Worm (Caenorhabditis elegans): ENCODE data around the gene fbxa-81.

fbxa-81 gene

DNA sequence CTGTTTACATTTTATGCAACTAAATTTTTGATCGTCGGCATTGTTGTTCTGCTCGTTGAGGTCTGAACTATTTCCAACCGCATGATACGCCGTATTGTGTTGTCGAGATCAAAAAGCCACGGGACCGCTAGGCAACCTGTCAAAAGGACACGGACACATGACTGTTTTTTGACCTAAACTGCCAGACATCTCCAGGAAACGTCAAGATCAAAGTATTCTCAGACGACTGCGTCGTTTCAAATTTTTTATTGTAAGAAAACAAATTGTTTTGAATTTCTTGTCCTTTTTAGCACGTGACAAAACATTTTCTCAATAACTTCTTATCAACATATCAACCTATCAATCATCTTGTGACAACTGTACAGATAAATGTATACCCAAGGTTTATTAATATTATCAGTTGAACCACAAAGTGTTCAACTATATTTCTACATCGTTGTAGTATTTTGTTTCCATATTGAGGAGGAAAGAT, 39.7 kb downstream of the fbxa-81 start (continued):
- TF ChIP-seq hmg-11 (tag; optimal IDR thresholded peaks at IDR 0.05) (no peak), egl-5 (tag; optimal IDR thresholded peaks at IDR 0.05) (no peak), ztf-4 (tag; optimal IDR thresholded peaks at IDR 0.05) (no peak), lin-39 (tag; optimal IDR thresholded peaks at IDR 0.05) (no peak), daf-12 (tag; optimal IDR thresholded peaks at IDR 0.05) (no peak), nhr-25 (tag; optimal IDR thresholded peaks at IDR 0.05) (peak; percentile 69), tbx-2 (tag; optimal IDR thresholded peaks at IDR 0.05) (no peak), snpc-4 (tag; optimal IDR thresholded peaks at IDR 0.05) (no peak), aly-2 (tag; optimal IDR thresholded peaks at IDR 0.05) (no peak), R02D3.7 (tag; optimal IDR thresholded peaks at IDR 0.05) (no peak), elt-2 (tag; optimal IDR thresholded peaks at IDR 0.05) (peak; percentile 97), nhr-12 (tag; optimal IDR thresholded peaks at IDR 0.05) (no peak), nhr-67 (tag; optimal IDR thresholded peaks at IDR 0.05) (no peak), nhr-77 (tag; optimal IDR thresholded peaks at IDR 0.05) (no peak), unc-39 (tag; optimal IDR thresholded peaks at IDR 0.05) (no peak), nhr-11 (tag; optimal IDR thresholded peaks at IDR 0.05) (no peak), mml-1 (tag; optimal IDR thresholded peaks at IDR 0.05) (no peak)

- TF ChIP-seq nhr-43 (tag; optimal IDR thresholded peaks at IDR 0.05; ENCODE audit: poor library complexity, severe bottlenecking) = no peak
- TF ChIP-seq fkh-10 (GFP tag; optimal IDR thresholded peaks at IDR 0.05) = no peak
- TF ChIP-seq elt-2 (tag; optimal IDR thresholded peaks at IDR 0.05) = peak; percentile 99
- TF ChIP-seq elt-1 (tag; optimal IDR thresholded peaks at IDR 0.05) = peak; percentile 84
- TF ChIP-seq egl-27 (tag; optimal IDR thresholded peaks at IDR 0.05) = peak; percentile 36
- peak; percentile 72 for TF ChIP-seq nhr-25 (tag; optimal IDR thresholded peaks at IDR 0.05)
- TF ChIP-seq pha-4 (tag; optimal IDR thresholded peaks at IDR 0.05) = peak; percentile 14
- peak; percentile 17 for TF ChIP-seq pqm-1 (tag; optimal IDR thresholded peaks at IDR 0.05)
- no peak for TF ChIP-seq nhr-28 (tag; optimal IDR thresholded peaks at IDR 0.05)
These were observed 41.4 kb downstream of the fbxa-81 start for ce11 chrX:14500422-14501058.

DNA sequence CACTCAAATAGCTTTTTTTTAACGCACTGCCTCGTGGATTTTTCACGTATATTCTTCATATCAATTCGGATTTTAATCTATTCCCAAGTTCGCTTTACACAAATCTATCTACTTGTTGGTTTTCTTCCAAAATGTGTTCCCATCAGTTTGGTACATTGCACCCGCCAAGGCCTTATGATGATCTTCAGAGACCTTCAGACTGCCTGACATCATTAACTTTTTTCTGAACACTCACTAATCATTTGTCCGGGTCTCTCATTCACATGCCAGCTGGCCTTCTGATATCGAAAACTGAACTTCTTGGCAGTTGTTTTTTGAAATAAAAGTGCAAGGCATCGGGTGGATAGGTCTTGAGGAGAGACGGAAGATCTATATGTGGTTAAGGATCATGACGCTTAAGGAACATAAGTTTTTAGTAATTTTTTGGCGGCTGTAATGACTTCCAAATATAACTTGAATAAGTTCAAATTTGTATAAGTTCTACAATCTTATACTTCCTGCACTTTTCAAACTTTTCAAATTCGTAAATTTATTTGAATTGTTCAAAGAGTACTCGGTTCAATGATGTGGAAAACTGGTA, 42.0 kb downstream of the fbxa-81 start:
- TF ChIP-seq nhr-25 (tag; optimal IDR thresholded peaks at IDR 0.05) (peak; percentile 53), hmg-11 (tag; optimal IDR thresholded peaks at IDR 0.05) (no peak), ceh-9 (tag; optimal IDR thresholded peaks at IDR 0.05) (no peak), elt-3 (tag; optimal IDR thresholded peaks at IDR 0.05) (no peak), elt-2 (tag; optimal IDR thresholded peaks at IDR 0.05) (no peak), nhr-43 (tag; optimal IDR thresholded peaks at IDR 0.05; ENCODE audit: poor library complexity, severe bottlenecking) (peak; percentile 5), nhr-11 (tag; optimal IDR thresholded peaks at IDR 0.05) (no peak), nhr-237 (tag; optimal IDR thresholded peaks at IDR 0.05) (no peak), fos-1 (tag; optimal IDR thresholded peaks at IDR 0.05) (no peak), pha-4 (tag; optimal IDR thresholded peaks at IDR 0.05) (no peak), unc-39 (tag; optimal IDR thresholded peaks at IDR 0.05) (no peak), jun-1 (tag; optimal IDR thresholded peaks at IDR 0.05) (no peak)

ce11 chrX:14496545-14496944, 45.3 kb downstream of the fbxa-81 start:
- peak; percentile 81 for TF ChIP-seq egl-5 (tag; optimal IDR thresholded peaks at IDR 0.05)
- TF ChIP-seq hmg-11 (tag; optimal IDR thresholded peaks at IDR 0.05) = no peak

DNA sequence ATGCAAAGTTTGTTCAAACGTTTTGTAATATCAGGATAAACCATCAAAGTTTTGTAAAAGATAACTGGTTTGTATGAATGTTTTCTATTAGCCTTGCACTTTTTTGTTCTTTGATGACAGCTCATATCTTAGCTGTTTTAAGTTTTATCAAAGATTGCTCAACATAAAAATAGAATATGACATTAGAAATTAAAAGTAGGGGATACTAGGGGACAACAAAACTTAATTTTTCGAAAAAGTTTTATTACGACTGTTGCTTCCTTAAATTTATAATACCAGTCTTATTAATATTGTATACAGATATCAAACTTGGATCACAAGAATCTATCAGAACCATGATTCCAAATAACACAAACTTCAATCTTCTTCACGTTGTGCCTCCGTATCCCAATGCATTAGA, 46.1 kb downstream of the fbxa-81 start, which contains the start of gene ztf-14:
ztf-14 (plus strand) TSS at position 301 of the 400 bp plus-strand sequence.
- no peak for TF ChIP-seq ztf-11 (tag; optimal IDR thresholded peaks at IDR 0.05)
- no peak for TF ChIP-seq elt-3 (tag; optimal IDR thresholded peaks at IDR 0.05)
- no peak for TF ChIP-seq lin-39 (tag; optimal IDR thresholded peaks at IDR 0.05)

- TF ChIP-seq unc-39 (tag; optimal IDR thresholded peaks at IDR 0.05) (no peak), daf-12 (tag; optimal IDR thresholded peaks at IDR 0.05) (no peak), ZK546.5 (tag; optimal IDR thresholded peaks at IDR 0.05) (no peak), elt-3 (tag; optimal IDR thresholded peaks at IDR 0.05) (no peak), jun-1 (tag; optimal IDR thresholded peaks at IDR 0.05) (no peak), skn-1 (tag; optimal IDR thresholded peaks at IDR 0.05) (no peak), sea-2 (GFP tag; optimal IDR thresholded peaks at IDR 0.05) (no peak), fkh-10 (GFP tag; optimal IDR thresholded peaks at IDR 0.05) (no peak), mml-1 (tag; optimal IDR thresholded peaks at IDR 0.05) (no peak), lin-39 (tag; optimal IDR thresholded peaks at IDR 0.05) (peak; percentile 61), nhr-28 (tag; optimal IDR thresholded peaks at IDR 0.05) (no peak), egl-5 (tag; optimal IDR thresholded peaks at IDR 0.05) (no peak), pha-4 (tag; optimal IDR thresholded peaks at IDR 0.05) (peak; percentile 41), ceh-16 (tag; optimal IDR thresholded peaks at IDR 0.05) (no peak), mdl-1 (tag; optimal IDR thresholded peaks at IDR 0.05) (no peak), R02D3.7 (tag; optimal IDR thresholded peaks at IDR 0.05) (no peak), zag-1 (tag; optimal IDR thresholded peaks at IDR 0.05) (no peak), fkh-2 (tag; optimal IDR thresholded peaks at IDR 0.05) (no peak), tbx-2 (tag; optimal IDR thresholded peaks at IDR 0.05) (no peak), lsy-12 (tag; optimal IDR thresholded peaks at IDR 0.05) (no peak), snpc-4 (tag; optimal IDR thresholded peaks at IDR 0.05) (no peak), nfya-1 (tag; optimal IDR thresholded peaks at IDR 0.05; ENCODE audit: insufficient read depth) (peak; percentile 9), nhr-25 (tag; optimal IDR thresholded peaks at IDR 0.05) (no peak)
These were observed 46.8 kb downstream of the fbxa-81 start for ce11 chrX:14495075-14495474.

All from whole organism, L3 larva.